Worm (Caenorhabditis elegans) whole organism, mixed stage, embryonic: ENCODE data around the gene nlp-71.

Experiments used
- M03D4.4 ChIP-seq: sonication (generic microtip); optimal IDR thresholded peaks from 2 replicates; lab custom pipeline; 2017; ENCODE audit warnings: mild to moderate bottlenecking, missing genetic modification characterization, missing compliant biosample characterization
- bed-3 ChIP-seq: fragments of 200-800 bp; sonication (Bioruptor generic); optimal IDR thresholded peaks from 3 replicates; lab custom pipeline; 2018; ENCODE audit warnings: mild to moderate bottlenecking, missing genetic modification characterization, moderate library complexity, missing compliant biosample characterization
- blmp-1 ChIP-seq: fragments of 150-350 bp; optimal IDR thresholded peaks from 2 replicates; lab custom pipeline; 2014; ENCODE audit warnings: missing biosample characterization, missing genetic modification characterization
- ceh-39 ChIP-seq: fragments of 150-350 bp; optimal IDR thresholded peaks from 2 replicates; lab custom pipeline; 2014; ENCODE audit warnings: missing biosample characterization, missing genetic modification characterization
- ceh-43 ChIP-seq: fragments of 200-800 bp; sonication (Bioruptor generic); optimal IDR thresholded peaks from 2 replicates; lab custom pipeline; 2018; ENCODE audit warnings: mild to moderate bottlenecking, missing genetic modification characterization, moderate library complexity, missing compliant biosample characterization
- ceh-83 ChIP-seq: fragments of 200-800 bp; sonication (Bioruptor generic); optimal IDR thresholded peaks from 2 replicates; lab custom pipeline; 2018; ENCODE audit warnings: mild to moderate bottlenecking, missing genetic modification characterization, missing compliant biosample characterization
- ces-1 ChIP-seq: fragments of 150-350 bp; optimal IDR thresholded peaks from 2 replicates; lab custom pipeline; 2014; ENCODE audit warnings: missing biosample characterization, missing genetic modification reagents, missing genetic modification characterization
- cnd-1 ChIP-seq: fragments of 200-800 bp; sonication (Bioruptor generic); optimal IDR thresholded peaks from 2 replicates; lab custom pipeline; 2018; ENCODE audit warnings: mild to moderate bottlenecking, missing genetic modification characterization, missing compliant biosample characterization
- drap-1 ChIP-seq: fragments of 200-800 bp; sonication (Bioruptor generic); optimal IDR thresholded peaks from 3 replicates; lab custom pipeline; 2018; ENCODE audit warnings: mild to moderate bottlenecking, missing genetic modification characterization, missing compliant biosample characterization
- elt-1 ChIP-seq: sonication (generic microtip); optimal IDR thresholded peaks from 2 replicates; lab custom pipeline; 2017; ENCODE audit warnings: missing genetic modification characterization, mild to moderate bottlenecking, missing compliant biosample characterization, antibody characterized with exemption, moderate library complexity, borderline replicate concordance; ENCODE audit not compliant: insufficient read depth
- elt-3 ChIP-seq: fragments of 150-350 bp; optimal IDR thresholded peaks from 2 replicates; lab custom pipeline; 2014; ENCODE audit warnings: missing biosample characterization, missing genetic modification characterization
- flh-1 ChIP-seq: fragments of 200-800 bp; sonication (Bioruptor generic); optimal IDR thresholded peaks from 2 replicates; lab custom pipeline; 2018; ENCODE audit warnings: mild to moderate bottlenecking, missing genetic modification characterization, moderate library complexity, missing compliant biosample characterization
- ham-2 ChIP-seq: fragments of 200-800 bp; sonication (Bioruptor generic); optimal IDR thresholded peaks from 2 replicates; lab custom pipeline; 2018; ENCODE audit warnings: mild to moderate bottlenecking, missing genetic modification characterization, missing compliant biosample characterization
- hlh-1 ChIP-seq: fragments of 150-350 bp; optimal IDR thresholded peaks from 2 replicates; lab custom pipeline; 2014; ENCODE audit warnings: missing biosample characterization, missing genetic modification reagents, missing genetic modification characterization
- lin-13 ChIP-seq: fragments of 150-350 bp; optimal IDR thresholded peaks from 2 replicates; lab custom pipeline; 2014; ENCODE audit warnings: missing biosample characterization, missing genetic modification characterization
- lin-32 ChIP-seq: fragments of 200-800 bp; sonication (Bioruptor generic); optimal IDR thresholded peaks from 2 replicates; lab custom pipeline; 2018; ENCODE audit warnings: mild to moderate bottlenecking, missing genetic modification characterization, missing compliant biosample characterization
- lsy-2 ChIP-seq: fragments of 150-350 bp; optimal IDR thresholded peaks from 2 replicates; lab custom pipeline; 2014; ENCODE audit warnings: missing biosample characterization, missing genetic modification characterization
- mab-5 ChIP-seq: fragments of 150-350 bp; optimal IDR thresholded peaks from 2 replicates; lab custom pipeline; 2014; ENCODE audit warnings: missing biosample characterization, missing genetic modification characterization
- mls-2 ChIP-seq: sonication (generic microtip); optimal IDR thresholded peaks from 2 replicates; lab custom pipeline; 2016; ENCODE audit warnings: mild to moderate bottlenecking, missing genetic modification characterization, moderate library complexity, missing compliant biosample characterization
- nhr-12 ChIP-seq: fragments of 150-350 bp; optimal IDR thresholded peaks from 2 replicates; lab custom pipeline; 2014; ENCODE audit warnings: missing biosample characterization, missing genetic modification characterization
- nhr-2 ChIP-seq: fragments of 150-350 bp; optimal IDR thresholded peaks from 2 replicates; lab custom pipeline; 2014; ENCODE audit warnings: missing biosample characterization, missing genetic modification characterization
- nhr-237 ChIP-seq: fragments of 150-350 bp; optimal IDR thresholded peaks from 2 replicates; lab custom pipeline; 2014; ENCODE audit warnings: missing biosample characterization, missing genetic modification characterization
- nhr-28 ChIP-seq: fragments of 150-350 bp; optimal IDR thresholded peaks from 2 replicates; lab custom pipeline; 2014; ENCODE audit warnings: missing biosample characterization, missing genetic modification characterization
- nhr-76 ChIP-seq: sonication (generic microtip); optimal IDR thresholded peaks from 2 replicates; lab custom pipeline; 2017; ENCODE audit warnings: missing biosample characterization, missing genetic modification characterization
- pha-4 ChIP-seq: fragments of 150-350 bp; optimal IDR thresholded peaks from 2 replicates; lab custom pipeline; 2018; ENCODE audit warnings: missing biosample characterization, missing genetic modification reagents, missing genetic modification characterization
- sem-2 ChIP-seq: fragments of 200-800 bp; sonication (Bioruptor generic); optimal IDR thresholded peaks from 2 replicates; lab custom pipeline; 2018; ENCODE audit warnings: mild to moderate bottlenecking, missing genetic modification characterization, missing compliant biosample characterization
- snpc-4 ChIP-seq: fragments of 150-350 bp; optimal IDR thresholded peaks from 2 replicates; lab custom pipeline; 2014; ENCODE audit warnings: missing biosample characterization, missing genetic modification characterization
- sptf-1 ChIP-seq: sonication (generic microtip); optimal IDR thresholded peaks from 2 replicates; lab custom pipeline; 2017; ENCODE audit warnings: mild to moderate bottlenecking, missing genetic modification characterization, moderate library complexity, missing compliant biosample characterization
- tbx-8 ChIP-seq: fragments of 200-800 bp; sonication (Bioruptor generic); optimal IDR thresholded peaks from 2 replicates; lab custom pipeline; 2018; ENCODE audit warnings: mild to moderate bottlenecking, missing genetic modification characterization, moderate library complexity, missing compliant biosample characterization
- unc-120 ChIP-seq: sonication (generic microtip); optimal IDR thresholded peaks from 2 replicates; lab custom pipeline; 2017; ENCODE audit warnings: missing genetic modification characterization, missing compliant biosample characterization; ENCODE audit not compliant: poor library complexity, severe bottlenecking
- unc-39 ChIP-seq: fragments of 150-350 bp; optimal IDR thresholded peaks from 2 replicates; lab custom pipeline; 2014; ENCODE audit warnings: missing biosample characterization, missing genetic modification characterization
- unc-62 ChIP-seq: fragments of 150-350 bp; optimal IDR thresholded peaks from 2 replicates; lab custom pipeline; 2014; ENCODE audit warnings: missing biosample characterization, missing genetic modification reagents, missing genetic modification characterization
- zip-8 ChIP-seq: fragments of 150-350 bp; optimal IDR thresholded peaks from 2 replicates; lab custom pipeline; 2014; ENCODE audit warnings: missing biosample characterization, missing genetic modification characterization
- ztf-11 ChIP-seq: fragments of 150-350 bp; optimal IDR thresholded peaks from 2 replicates; lab custom pipeline; 2014; ENCODE audit warnings: missing biosample characterization, missing genetic modification characterization

nlp-71 gene

ce11 chrIV:6441601-6442000, 28.2 kb upstream of the nlp-71 start, which contains the start of gene Y73B6BL.31:
Y73B6BL.31 (plus strand) TSS chrIV:6441901.
- TF ChIP-seq mls-2 (tag; lab: Kevin White, UChicago) = no peak
- no peak for TF ChIP-seq bed-3 (GFP tag; lab: Kevin White, UChicago)
- no peak for TF ChIP-seq M03D4.4
- no peak for TF ChIP-seq drap-1 (GFP tag; lab: Kevin White, UChicago)
- no peak for TF ChIP-seq ceh-83 (GFP tag; lab: Kevin White, UChicago)
- no peak for TF ChIP-seq unc-62 (GFP tag; lab: Kevin White, UChicago)
- TF ChIP-seq lin-13 (tag; lab: Kevin White, UChicago) = no peak
- TF ChIP-seq sptf-1 (tag; lab: Kevin White, UChicago) = no peak
- no peak for TF ChIP-seq nhr-12
- no peak for TF ChIP-seq unc-120
- TF ChIP-seq ces-1 = no peak
- TF ChIP-seq nhr-2 = no peak
- TF ChIP-seq lin-32 (GFP tag; lab: Kevin White, UChicago) = no peak
- TF ChIP-seq zip-8 = no peak
- no peak for TF ChIP-seq cnd-1 (tag; lab: Kevin White, UChicago)
- TF ChIP-seq mab-5 (tag; lab: Kevin White, UChicago) = no peak
- TF ChIP-seq lsy-2 (tag; lab: Kevin White, UChicago) = no peak

DNA sequence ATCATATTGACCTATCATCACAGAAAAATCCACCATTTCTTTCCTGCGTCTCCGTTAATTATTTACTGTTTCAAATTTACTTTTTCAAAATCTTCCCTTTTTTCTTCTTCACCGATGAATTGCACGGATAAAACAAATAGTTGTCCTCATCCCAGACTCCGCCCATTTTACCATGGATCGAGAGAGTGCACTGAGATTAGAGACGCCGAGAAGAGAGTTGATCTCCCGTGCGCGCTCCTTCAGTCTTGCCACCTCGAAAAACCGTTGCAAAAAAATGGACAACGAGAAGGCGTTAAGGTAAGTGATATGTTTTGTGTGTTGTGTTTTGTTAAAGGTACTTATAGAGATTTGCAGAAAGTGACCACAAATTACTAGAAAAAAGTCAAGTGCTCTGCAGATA, 24.7 kb upstream of the nlp-71 start, which contains the start of gene dlc-5:
dlc-5 (plus strand) TSS at position 154 of the 400 bp plus-strand sequence.
- no peak for TF ChIP-seq ztf-11 (tag; lab: Kevin White, UChicago)

DNA sequence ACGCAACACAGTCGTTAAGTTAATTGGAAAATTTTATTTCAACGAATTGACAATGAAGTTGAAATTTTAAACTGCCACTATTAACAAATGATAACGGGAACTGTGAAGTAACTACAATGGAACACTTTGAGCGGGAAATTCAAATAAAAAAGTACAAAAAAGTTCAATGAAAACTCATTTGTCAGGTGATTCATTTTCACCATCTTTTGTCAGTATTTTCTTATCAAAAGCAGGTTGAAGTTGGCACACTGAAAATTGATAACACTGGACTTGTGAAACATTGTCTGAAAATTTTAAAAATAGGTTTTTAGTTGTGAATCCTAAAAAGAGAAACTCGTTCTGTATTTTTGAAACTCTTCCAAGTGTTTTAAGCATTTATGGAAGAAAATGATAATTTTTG, 20.0 kb upstream of the nlp-71 start:
- no peak for TF ChIP-seq snpc-4 (tag; lab: Kevin White, UChicago)
- TF ChIP-seq mls-2 (tag; lab: Kevin White, UChicago) = no peak
- no peak for TF ChIP-seq pha-4 (tag; lab: Kevin White, UChicago)
- TF ChIP-seq lin-13 (tag; lab: Kevin White, UChicago) = no peak
- no peak for TF ChIP-seq nhr-237 (tag; lab: Kevin White, UChicago)
- no peak for TF ChIP-seq zip-8
- no peak for TF ChIP-seq bed-3 (GFP tag; lab: Kevin White, UChicago)
- no peak for TF ChIP-seq nhr-76 (tag; lab: Kevin White, UChicago)
- no peak for TF ChIP-seq ztf-11 (tag; lab: Kevin White, UChicago)
- TF ChIP-seq sem-2 (GFP tag; lab: Kevin White, UChicago) = no peak
- TF ChIP-seq mab-5 (tag; lab: Kevin White, UChicago) = no peak
- TF ChIP-seq unc-62 (GFP tag; lab: Kevin White, UChicago) = no peak

DNA sequence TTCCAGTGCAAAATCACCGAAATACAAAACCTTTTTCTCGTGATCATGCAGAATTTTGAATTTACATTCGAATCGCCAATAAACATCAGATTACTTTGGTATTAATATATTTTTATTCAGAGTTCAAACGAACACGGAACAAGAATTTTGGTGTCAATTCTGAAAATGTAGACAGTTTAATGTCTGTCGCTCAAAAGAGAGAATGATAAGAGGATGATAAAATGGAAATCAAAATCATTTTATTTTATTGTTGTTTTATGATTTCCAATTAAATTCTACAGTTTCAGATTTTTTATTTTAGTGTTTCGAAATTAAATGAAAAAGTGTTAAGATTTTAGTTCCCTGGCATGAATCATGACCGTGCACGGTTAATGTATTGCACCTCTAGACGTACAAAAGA, 19.0 kb upstream of the nlp-71 start:
- TF ChIP-seq nhr-28 (tag; lab: Kevin White, UChicago) (no peak), drap-1 (GFP tag; lab: Kevin White, UChicago) (no peak), elt-3 (tag; lab: Kevin White, UChicago) (no peak), unc-39 (no peak), lsy-2 (tag; lab: Kevin White, UChicago) (no peak), tbx-8 (GFP tag; lab: Kevin White, UChicago) (no peak), nhr-2 (no peak), ceh-43 (GFP tag; lab: Kevin White, UChicago) (no peak), ztf-11 (tag; lab: Kevin White, UChicago) (no peak), M03D4.4 (no peak), zip-8 (no peak), sptf-1 (tag; lab: Kevin White, UChicago) (no peak), hlh-1 (tag; lab: Kevin White, UChicago) (no peak), snpc-4 (tag; lab: Kevin White, UChicago) (no peak), ham-2 (no peak), unc-120 (no peak), elt-1 (no peak), sem-2 (GFP tag; lab: Kevin White, UChicago) (no peak), unc-62 (GFP tag; lab: Kevin White, UChicago) (no peak), flh-1 (GFP tag; lab: Kevin White, UChicago) (no peak)

DNA sequence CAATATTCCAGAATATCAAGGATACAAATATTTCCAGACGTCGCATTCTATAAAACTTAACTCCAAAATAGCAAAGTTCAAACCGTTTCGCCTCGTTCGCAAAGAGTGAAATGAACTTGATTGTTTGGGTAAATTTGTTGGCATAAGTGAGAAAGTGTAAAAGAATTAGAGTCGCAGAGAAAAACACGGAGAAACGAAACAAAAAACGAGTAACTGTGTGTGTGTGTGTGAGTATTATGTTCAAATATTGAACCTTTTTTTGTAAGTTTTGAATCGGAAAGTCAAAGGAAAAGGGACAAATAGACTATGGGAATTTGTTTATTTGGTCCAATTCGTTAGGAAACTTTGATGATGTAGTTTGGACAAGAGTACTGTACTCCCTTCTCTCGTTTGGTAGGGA, 18.2 kb upstream of the nlp-71 start, which contains the start of gene acp-7:
acp-7 (minus strand) TSS at position 101 of the 400 bp plus-strand sequence.
- no peak for TF ChIP-seq blmp-1 (tag; lab: Kevin White, UChicago)
- no peak for TF ChIP-seq nhr-12
- no peak for TF ChIP-seq nhr-2
- TF ChIP-seq mab-5 (tag; lab: Kevin White, UChicago) = no peak
- TF ChIP-seq nhr-28 (tag; lab: Kevin White, UChicago) = no peak
- TF ChIP-seq ceh-43 (GFP tag; lab: Kevin White, UChicago) = no peak
- TF ChIP-seq unc-62 (GFP tag; lab: Kevin White, UChicago) = no peak
- no peak for TF ChIP-seq elt-3 (tag; lab: Kevin White, UChicago)
- no peak for TF ChIP-seq zip-8
- no peak for TF ChIP-seq snpc-4 (tag; lab: Kevin White, UChicago)
- TF ChIP-seq lin-13 (tag; lab: Kevin White, UChicago) = no peak
- no peak for TF ChIP-seq lsy-2 (tag; lab: Kevin White, UChicago)
- TF ChIP-seq nhr-76 (tag; lab: Kevin White, UChicago) = no peak
- TF ChIP-seq sem-2 (GFP tag; lab: Kevin White, UChicago) = no peak
- TF ChIP-seq pha-4 (tag; lab: Kevin White, UChicago) = no peak
- no peak for TF ChIP-seq cnd-1 (tag; lab: Kevin White, UChicago)
- no peak for TF ChIP-seq unc-39
- TF ChIP-seq tbx-8 (GFP tag; lab: Kevin White, UChicago) = no peak
- no peak for TF ChIP-seq ceh-39 (tag; lab: Kevin White, UChicago)
- TF ChIP-seq, all 35 proteins: peak for 0
